Worm (Caenorhabditis elegans) whole organism, young adult: ENCODE data around the gene rom-3.

Experiments used
- C17E4.6 ChIP-seq: fragments of 200-800 bp; sonication (Bioruptor generic); IDR thresholded peaks from 2 replicates; pipeline ENCODE4 v1.3.6; 2022; ENCODE audit warnings: missing genetic modification reagents, missing genetic modification characterization, missing compliant biosample characterization
- F52B5.7 ChIP-seq: sonication (generic microtip); optimal IDR thresholded peaks from 2 replicates; lab custom pipeline; 2016; ENCODE audit warnings: mild to moderate bottlenecking, missing genetic modification characterization, missing compliant biosample characterization
- F57A8.1 ChIP-seq: fragments of 200-800 bp; sonication (Bioruptor generic); optimal IDR thresholded peaks from 2 replicates; lab custom pipeline; 2018; ENCODE audit warnings: mild to moderate bottlenecking, missing genetic modification characterization, moderate library complexity, missing compliant biosample characterization
- F57C9.4 ChIP-seq: sonication (generic microtip); optimal IDR thresholded peaks from 2 replicates; lab custom pipeline; 2017; ENCODE audit warnings: mild to moderate bottlenecking, missing genetic modification characterization, missing compliant biosample characterization
- Y56A3A.18 ChIP-seq: fragments of 200-800 bp; sonication (Bioruptor generic); IDR thresholded peaks from 2 replicates; pipeline ENCODE4 v1.3.6; 2022; ENCODE audit warnings: missing genetic modification reagents, missing genetic modification characterization, missing compliant biosample characterization
- ama-1 ChIP-seq, 3 experiments: fragments of 150-350 bp in 1 of 3; sonication (generic microtip) in 2 of 3; optimal IDR thresholded peaks; 2 replicates each; lab custom pipeline; 2014 to 2018; ENCODE audit warnings: missing biosample characterization in 2 of 3, missing genetic modification characterization in 2 of 3, missing genetic modification reagents in 2 of 3
- bed-2 ChIP-seq: fragments of 200-800 bp; sonication (Bioruptor generic); IDR thresholded peaks from 2 replicates; pipeline ENCODE4 v1.3.6; 2022; ENCODE audit warnings: missing genetic modification reagents, missing genetic modification characterization, missing compliant biosample characterization
- ceh-79 ChIP-seq: sonication (generic microtip); optimal IDR thresholded peaks from 2 replicates; lab custom pipeline; 2017; ENCODE audit warnings: mild to moderate bottlenecking, missing genetic modification characterization, missing compliant biosample characterization
- chd-7 ChIP-seq: sonication (generic microtip); optimal IDR thresholded peaks from 2 replicates; lab custom pipeline; 2016; ENCODE audit warnings: mild to moderate bottlenecking, missing genetic modification characterization, moderate library complexity, missing compliant biosample characterization
- dox-1 ChIP-seq: fragments of 200-800 bp; sonication (Bioruptor generic); IDR thresholded peaks from 2 replicates; pipeline ENCODE4 v1.3.6; 2022; ENCODE audit warnings: missing genetic modification reagents, missing genetic modification characterization, missing compliant biosample characterization
- egl-18 ChIP-seq: fragments of 200-800 bp; sonication (Bioruptor generic); IDR thresholded peaks from 2 replicates; pipeline ENCODE4 v1.3.6; 2022; ENCODE audit warnings: missing genetic modification reagents, missing genetic modification characterization, missing compliant biosample characterization
- egrh-3 ChIP-seq: fragments of 200-800 bp; sonication (Bioruptor generic); IDR thresholded peaks from 2 replicates; pipeline ENCODE4 v1.3.6; 2022; ENCODE audit warnings: missing genetic modification reagents, missing genetic modification characterization, missing compliant biosample characterization
- gei-17 ChIP-seq: fragments of 200-800 bp; sonication (Bioruptor generic); optimal IDR thresholded peaks from 2 replicates; lab custom pipeline; 2018; ENCODE audit warnings: mild to moderate bottlenecking, missing genetic modification characterization, missing compliant biosample characterization
- hlh-12 ChIP-seq: sonication (generic microtip); optimal IDR thresholded peaks from 2 replicates; lab custom pipeline; 2016; ENCODE audit warnings: missing genetic modification characterization, missing compliant biosample characterization
- hlh-26 ChIP-seq: fragments of 200-800 bp; sonication (Bioruptor generic); conservative IDR thresholded peaks from 2 replicates; pipeline ENCODE4 v1.3.6; 2022; ENCODE audit warnings: missing genetic modification reagents, missing genetic modification characterization, missing compliant biosample characterization
- let-526 ChIP-seq: fragments of 200-800 bp; sonication (Bioruptor generic); IDR thresholded peaks from 2 replicates; pipeline ENCODE4 v1.3.6; 2022; ENCODE audit warnings: missing genetic modification reagents, missing genetic modification characterization, missing compliant biosample characterization
- let-607 ChIP-seq, 2 experiments: fragments of 200-800 bp in 1 of 2; sonication (Bioruptor generic) in 1 of 2; sonication (generic microtip) in 1 of 2; optimal IDR thresholded peaks; 2 replicates each; lab custom pipeline; 2016 to 2018; ENCODE audit warnings: mild to moderate bottlenecking in 2 of 2, missing compliant biosample characterization in 2 of 2, missing genetic modification characterization in 2 of 2, moderate library complexity in 2 of 2, missing genotype in 1 of 2
- lin-35 ChIP-seq, 3 experiments: fragments of 150-350 bp in 2 of 3; sonication (generic microtip) in 1 of 3; optimal IDR thresholded peaks; 2 replicates each; lab custom pipeline; 2014 to 2018; ENCODE audit warnings: missing biosample characterization in 3 of 3, missing genetic modification characterization in 3 of 3, missing genetic modification reagents in 3 of 3
- lir-1 ChIP-seq: fragments of 200-800 bp; sonication (Bioruptor generic); conservative IDR thresholded peaks from 2 replicates; pipeline ENCODE4 v1.3.6; 2022; ENCODE audit warnings: missing genetic modification reagents, missing genetic modification characterization, missing compliant biosample characterization
- madf-6 ChIP-seq: fragments of 200-800 bp; sonication (Bioruptor generic); IDR thresholded peaks from 2 replicates; pipeline ENCODE4 v1.3.6; 2022; ENCODE audit warnings: missing genetic modification reagents, missing genetic modification characterization, missing compliant biosample characterization
- madf-8 ChIP-seq: fragments of 200-800 bp; sonication (Bioruptor generic); conservative IDR thresholded peaks from 2 replicates; pipeline ENCODE4 v1.3.6; 2022; ENCODE audit warnings: missing genetic modification reagents, missing genetic modification characterization, missing compliant biosample characterization
- repo-1 ChIP-seq: sonication (generic microtip); optimal IDR thresholded peaks from 2 replicates; lab custom pipeline; 2017; ENCODE audit warnings: mild to moderate bottlenecking, missing genetic modification characterization, missing compliant biosample characterization
- sdz-38 ChIP-seq: sonication (generic microtip); optimal IDR thresholded peaks from 2 replicates; lab custom pipeline; 2016; ENCODE audit warnings: missing genotype, missing genetic modification characterization, missing compliant biosample characterization
- snpc-1.3 ChIP-seq: sonication (generic microtip); optimal IDR thresholded peaks from 2 replicates; lab custom pipeline; 2017; ENCODE audit warnings: missing genetic modification characterization, mild to moderate bottlenecking, missing compliant biosample characterization, antibody characterized with exemption, moderate library complexity, missing genotype, missing genetic modification reagents; ENCODE audit not compliant: insufficient read depth
- somi-1 ChIP-seq: fragments of 200-800 bp; sonication (Bioruptor generic); optimal IDR thresholded peaks from 2 replicates; lab custom pipeline; 2018; ENCODE audit warnings: mild to moderate bottlenecking, missing genetic modification characterization, missing compliant biosample characterization
- tbx-9 ChIP-seq: sonication (generic microtip); optimal IDR thresholded peaks from 2 replicates; lab custom pipeline; 2016; ENCODE audit warnings: borderline replicate concordance, missing genetic modification characterization, inconsistent platforms, missing compliant biosample characterization
- zfh-2 ChIP-seq: fragments of 200-800 bp; sonication (Bioruptor generic); conservative IDR thresholded peaks from 2 replicates; pipeline ENCODE4 v1.3.6; 2022; ENCODE audit warnings: missing genetic modification reagents, missing genetic modification characterization, missing compliant biosample characterization
- zim-3 ChIP-seq: sonication (generic microtip); optimal IDR thresholded peaks from 2 replicates; lab custom pipeline; 2017; ENCODE audit warnings: mild to moderate bottlenecking, missing genetic modification characterization, moderate library complexity, missing compliant biosample characterization
- ztf-22 ChIP-seq: fragments of 200-800 bp; sonication (Bioruptor generic); optimal IDR thresholded peaks from 2 replicates; lab custom pipeline; 2018; ENCODE audit warnings: mild to moderate bottlenecking, missing genetic modification characterization, moderate library complexity, missing compliant biosample characterization
- ztf-25 ChIP-seq: fragments of 200-800 bp; sonication (Bioruptor generic); IDR thresholded peaks from 2 replicates; pipeline ENCODE4 v1.3.6; 2022; ENCODE audit warnings: missing genetic modification reagents, missing genetic modification characterization, missing compliant biosample characterization
- ztf-6 ChIP-seq: fragments of 200-800 bp; sonication (Bioruptor generic); IDR thresholded peaks from 2 replicates; pipeline ENCODE4 v1.3.6; 2022; ENCODE audit warnings: missing genetic modification reagents, missing genetic modification characterization, missing compliant biosample characterization

rom-3 gene

ce11 chrIV:16946746-16947145 is 23.5 kb downstream of the rom-3 start, which contains the start of the genes Y116A8C.9 and arf-6 (continued):
- TF ChIP-seq madf-8 (GFP tag; lab: Robert Waterston, UW) (no peak), lin-35 (GFP tag; optimal IDR thresholded peaks at IDR 0.05; lab: Kevin White, UChicago) (peak in 1 of 3 experiments; percentile 37), repo-1 (tag; lab: Kevin White, UChicago) (no peak), ztf-6 (GFP tag; lab: Robert Waterston, UW) (no peak), C17E4.6 (GFP tag; lab: Robert Waterston, UW) (no peak; the same call in 1 of the 2 replicates), F57A8.1 (GFP tag; lab: Kevin White, UChicago) (no peak), let-607 (tag; optimal IDR thresholded peaks at IDR 0.05; lab: Kevin White, UChicago) (peak in 1 of 2 experiments; percentile 11)

- TF ChIP-seq egl-18 (GFP tag; lab: Robert Waterston, UW) (no peak), lir-1 (GFP tag; lab: Robert Waterston, UW) (no peak), sdz-38 (tag; lab: Kevin White, UChicago) (no peak), Y56A3A.18 (no peak), chd-7 (no peak), ztf-22 (GFP tag; lab: Kevin White, UChicago) (no peak), hlh-26 (no peak)
These were observed 31.3 kb downstream of the rom-3 start, which contains the start of gene Y116A8C.10 for ce11 chrIV:16939001-16939400. Gene Y116A8C.10, minus strand, starts transcription at chrIV:16939101.

- TF ChIP-seq bed-2 (GFP tag; lab: Robert Waterston, UW) (0 out of 2 replicates have a peak, but pooled peaks have one; percentile 57), ztf-25 (0 out of 2 replicates have a peak, but pooled peaks have one; percentile 33), tbx-9 (tag; lab: Kevin White, UChicago) (no peak), egrh-3 (GFP tag; lab: Robert Waterston, UW) (peak; percentile 80; the same call in 1 of the 2 replicates), zfh-2 (GFP tag; lab: Robert Waterston, UW) (peak; percentile 85), F52B5.7 (tag; lab: Kevin White, UChicago) (peak; percentile 3), madf-6 (GFP tag; lab: Robert Waterston, UW) (no peak), let-526 (GFP tag; lab: Robert Waterston, UW) (no peak), ama-1 (optimal IDR thresholded peaks at IDR 0.05; lab: Kevin White, UChicago) (no peak), ama-1 (GFP tag; optimal IDR thresholded peaks at IDR 0.05; lab: Kevin White, UChicago) (no peak)
These were observed 34.2 kb downstream of the rom-3 start for ce11 chrIV:16936053-16936452.

ce11 chrIV:16931077-16931476 is 39.2 kb downstream of the rom-3 start, which contains the start of gene Y116A8C.49:
Gene Y116A8C.49, minus strand, starts transcription at chrIV:16931177.
- TF ChIP-seq somi-1 (GFP tag; lab: Kevin White, UChicago) (no peak), zim-3 (tag; lab: Kevin White, UChicago) (no peak), madf-8 (GFP tag; lab: Robert Waterston, UW) (no peak), hlh-12 (tag; lab: Kevin White, UChicago) (no peak)
- TF ChIP-seq, all 124 proteins: peak for 0

ce11 chrIV:16926558-16926957 is 43.7 kb downstream of the rom-3 start:
- TF ChIP-seq ceh-79 (no peak), snpc-1.3 (no peak), gei-17 (GFP tag; lab: Kevin White, UChicago) (no peak), F57C9.4 (tag; lab: Kevin White, UChicago) (no peak), hlh-26 (no peak), dox-1 (GFP tag; lab: Robert Waterston, UW) (no peak)
